Fruit fly (Drosophila melanogaster): ENCODE results near the gene yellow-c.

Gene yellow-c

dm6 chr2L:14995594-14996463 is 39.4 kb upstream of the yellow-c start (continued):
- TF ChIP-seq fru (optimal IDR thresholded peaks at IDR 0.05) (no peak), CG14667 (GFP tag; IDR thresholded peaks at IDR 0.05) (peak; percentile 94), slou (GFP tag; optimal IDR thresholded peaks at IDR 0.05) (peak; percentile 79), hth (optimal IDR thresholded peaks at IDR 0.05) (no peak), Lim3 (GFP tag; IDR thresholded peaks at IDR 0.05) (peak; percentile 85), Hey (tag; optimal IDR thresholded peaks at IDR 0.05) (peak; percentile 35), pita (GFP tag; optimal IDR thresholded peaks at IDR 0.05) (no peak), Nf-YB (GFP tag; optimal IDR thresholded peaks at IDR 0.05) (peak; percentile 74), Opbp (GFP tag; IDR thresholded peaks at IDR 0.05; ENCODE audit: partially characterized antibody) (no peak), sisA (GFP tag; IDR thresholded peaks at IDR 0.05) (peak; percentile 95), Atf-2 (GFP tag; optimal IDR thresholded peaks at IDR 0.05) (peak; percentile 38), CG4730 (GFP tag; IDR thresholded peaks at IDR 0.05) (peak; percentile 91), ase (GFP tag; IDR thresholded peaks at IDR 0.05) (peak; percentile 92), NC2α (GFP tag; optimal IDR thresholded peaks at IDR 0.05) (no peak), lmd (GFP tag; IDR thresholded peaks at IDR 0.05) (peak; percentile 89), stc (GFP tag; IDR thresholded peaks at IDR 0.05) (peak; percentile 96), so (GFP tag; IDR thresholded peaks at IDR 0.05) (peak; percentile 91; the same call in 2 of the 3 replicates), br (optimal IDR thresholded peaks at IDR 0.05) (no peak), Asciz (GFP tag; optimal IDR thresholded peaks at IDR 0.05) (peak; percentile 92), CG8765 (GFP tag; IDR thresholded peaks at IDR 0.05) (no peak; the same call in 1 of the 2 replicates), CG17385 (GFP tag; optimal IDR thresholded peaks at IDR 0.05) (peak; percentile 87), unpg (GFP tag; optimal IDR thresholded peaks at IDR 0.05) (peak; percentile 96), ken (GFP tag; IDR thresholded peaks at IDR 0.05) (peak; percentile 80), CG8290 (GFP tag; optimal IDR thresholded peaks at IDR 0.05) (peak; percentile 74), CG8290 (tag; optimal IDR thresholded peaks at IDR 0.05) (peak; percentile 64 to 67), tio (GFP tag; optimal IDR thresholded peaks at IDR 0.05) (peak; percentile 82), Trl (optimal IDR thresholded peaks at IDR 0.05) (peak; percentile 80 to 84), Trl (GFP tag; optimal IDR thresholded peaks at IDR 0.05) (peak; percentile 68), jumu (GFP tag; optimal IDR thresholded peaks at IDR 0.05) (no peak), CG9437 (GFP tag; optimal IDR thresholded peaks at IDR 0.05) (peak; percentile 73), CkIIα-i1 (GFP tag; IDR thresholded peaks at IDR 0.05) (no peak), row (GFP tag; IDR thresholded peaks at IDR 0.05) (peak; percentile 96), sim (GFP tag; IDR thresholded peaks at IDR 0.05) (peak; percentile 28; the same call in 1 of the 2 replicates), Fer1 (GFP tag; optimal IDR thresholded peaks at IDR 0.05) (peak; percentile 88), ci (GFP tag; IDR thresholded peaks at IDR 0.05) (peak; percentile 95), lilli (GFP tag; optimal IDR thresholded peaks at IDR 0.05) (peak; percentile 75), CG1832 (GFP tag; optimal IDR thresholded peaks at IDR 0.05) (peak; percentile 75), hb (GFP tag; IDR thresholded peaks at IDR 0.05; ENCODE audit: partially characterized antibody) (no peak), fd3F (GFP tag; optimal IDR thresholded peaks at IDR 0.05) (peak; percentile 85), ro (GFP tag; IDR thresholded peaks at IDR 0.05) (peak; percentile 87), zen2 (GFP tag; IDR thresholded peaks at IDR 0.05; ENCODE audit: partially characterized antibody) (0 out of 3 replicates have a peak, but pooled peaks have one; percentile 46), D19B (GFP tag; optimal IDR thresholded peaks at IDR 0.05) (peak; percentile 61), salm (tag; optimal IDR thresholded peaks at IDR 0.05) (peak; percentile 86), HLHmδ (GFP tag; optimal IDR thresholded peaks at IDR 0.05) (peak; percentile 93), CG13123 (GFP tag; optimal IDR thresholded peaks at IDR 0.05) (peak; percentile 81), nerfin-2 (GFP tag; IDR thresholded peaks at IDR 0.05; ENCODE audit: partially characterized antibody) (no peak), dimm (GFP tag; IDR thresholded peaks at IDR 0.05) (peak; percentile 80), Gsc (GFP tag; IDR thresholded peaks at IDR 0.05) (peak; percentile 80), CG2889 (GFP tag; IDR thresholded peaks at IDR 0.05) (peak; percentile 72; the same call in 2 of the 3 replicates), CG3838 (GFP tag; optimal IDR thresholded peaks at IDR 0.05) (peak; percentile 68), CG12659 (GFP tag; optimal IDR thresholded peaks at IDR 0.05) (peak; percentile 91)

All from whole organism, embryonic.